Fruit fly (Drosophila melanogaster) whole organism, wandering third instar larva: Measurements from ENCODE around the gene mRpL38.

Source experiments
- brk ChIP-seq: fragments of 200-800 bp; sonication (Bioruptor generic); optimal IDR thresholded peaks from 2 replicates; lab custom pipeline; 2016; ENCODE audit warnings: missing biosample characterization, mild to moderate bottlenecking, missing genetic modification characterization
- dsf ChIP-seq: sonication (Bioruptor generic); optimal IDR thresholded peaks from 2 replicates; lab custom pipeline; 2016; ENCODE audit warnings: missing biosample characterization, missing genetic modification characterization, borderline replicate concordance
- foxo ChIP-seq, 2 experiments: fragments of 200-800 bp; sonication (Bioruptor generic); optimal IDR thresholded peaks; 2 replicates in 1 of 2; 3 replicates in 1 of 2; lab custom pipeline; 2016 to 2017; ENCODE audit warnings: missing biosample characterization in 2 of 2, missing genetic modification characterization in 2 of 2
- fru ChIP-seq: fragments of 200-800 bp; sonication (Bioruptor generic); optimal IDR thresholded peaks from 3 replicates; lab custom pipeline; 2016; ENCODE audit warnings: missing biosample characterization, mild to moderate bottlenecking, missing genetic modification characterization
- psq ChIP-seq: fragments of 200-800 bp; sonication (Bioruptor generic); optimal IDR thresholded peaks from 3 replicates; lab custom pipeline; 2017; ENCODE audit warnings: missing biosample characterization, mild to moderate bottlenecking, missing genetic modification characterization, moderate library complexity
- rgr ChIP-seq: fragments of 200-800 bp; sonication (Bioruptor generic); optimal IDR thresholded peaks from 3 replicates; lab custom pipeline; 2016; ENCODE audit warnings: missing biosample characterization, mild to moderate bottlenecking, missing genetic modification characterization

- no peak for TF ChIP-seq rgr (GFP tag; lab: Kevin White, UChicago)
- TF ChIP-seq fru (GFP tag; lab: Kevin White, UChicago): no peak
- no peak for TF ChIP-seq dsf
- TF ChIP-seq psq (GFP tag; lab: Kevin White, UChicago): no peak
- TF ChIP-seq foxo (GFP tag; optimal IDR thresholded peaks at IDR 0.05; lab: Kevin White, UChicago): no peak
- no peak for TF ChIP-seq brk (GFP tag; lab: Kevin White, UChicago)
These were observed 36.9 kb upstream of the mRpL38 start, which contains the start of gene CG11585 for dm6 chrX:14189216-14189615.
